Worm (Caenorhabditis elegans) whole organism, L2 larva: ENCODE data around the gene delm-1.

Source experiments
- C34F6.9 ChIP-seq: fragments of 150-350 bp; optimal IDR thresholded peaks from 2 replicates; lab custom pipeline; 2014; ENCODE audit warnings: missing biosample characterization, missing genetic modification characterization
- F13H6.1 ChIP-seq: sonication (generic microtip); optimal IDR thresholded peaks from 2 replicates; lab custom pipeline; 2016; ENCODE audit warnings: missing genetic modification characterization, missing compliant biosample characterization
- Y55F3AM.14 ChIP-seq: fragments of 200-800 bp; sonication (Bioruptor generic); optimal IDR thresholded peaks from 2 replicates; lab custom pipeline; 2018; ENCODE audit warnings: mild to moderate bottlenecking, missing genetic modification characterization, missing compliant biosample characterization
- ZK546.5 ChIP-seq: sonication (generic microtip); optimal IDR thresholded peaks from 2 replicates; lab custom pipeline; 2017; ENCODE audit warnings: missing biosample characterization, missing genetic modification characterization
- alr-1 ChIP-seq: fragments of 150-350 bp; optimal IDR thresholded peaks from 2 replicates; lab custom pipeline; 2014; ENCODE audit warnings: missing biosample characterization, missing genetic modification characterization
- aly-2 ChIP-seq: fragments of 150-350 bp; optimal IDR thresholded peaks from 2 replicates; lab custom pipeline; 2014; ENCODE audit warnings: missing biosample characterization, missing genetic modification characterization
- ama-1 ChIP-seq: fragments of 150-350 bp; optimal IDR thresholded peaks from 2 replicates; lab custom pipeline; 2018; ENCODE audit warnings: inconsistent platforms
- blmp-1 ChIP-seq: sonication (generic microtip); optimal IDR thresholded peaks from 2 replicates; lab custom pipeline; 2017; ENCODE audit warnings: missing genetic modification characterization, mild to moderate bottlenecking, missing compliant biosample characterization, antibody characterized with exemption, moderate library complexity; ENCODE audit not compliant: insufficient read depth
- ceh-82 ChIP-seq: fragments of 150-350 bp; optimal IDR thresholded peaks from 2 replicates; lab custom pipeline; 2014; ENCODE audit warnings: missing biosample characterization, missing genetic modification characterization
- crh-2 ChIP-seq: sonication (generic microtip); optimal IDR thresholded peaks from 2 replicates; lab custom pipeline; 2017; ENCODE audit warnings: missing biosample characterization, missing genetic modification characterization
- dmd-4 ChIP-seq: sonication (generic microtip); optimal IDR thresholded peaks from 2 replicates; lab custom pipeline; 2017; ENCODE audit warnings: missing biosample characterization, missing genetic modification characterization
- egl-27 ChIP-seq: sonication (generic microtip); optimal IDR thresholded peaks from 3 replicates; lab custom pipeline; 2017; ENCODE audit warnings: missing biosample characterization, missing genetic modification reagents, missing genetic modification characterization
- elt-1 ChIP-seq: fragments of 150-350 bp; optimal IDR thresholded peaks from 2 replicates; lab custom pipeline; 2014; ENCODE audit warnings: missing biosample characterization, missing genetic modification characterization
- fos-1 ChIP-seq: fragments of 150-350 bp; optimal IDR thresholded peaks from 2 replicates; lab custom pipeline; 2014; ENCODE audit warnings: missing biosample characterization, missing genetic modification characterization
- gmeb-1 ChIP-seq: fragments of 150-350 bp; optimal IDR thresholded peaks from 2 replicates; lab custom pipeline; 2014; ENCODE audit warnings: missing biosample characterization, missing genetic modification characterization
- lin-13 ChIP-seq: fragments of 150-350 bp; optimal IDR thresholded peaks from 2 replicates; lab custom pipeline; 2014; ENCODE audit warnings: missing biosample characterization, missing genetic modification reagents, missing genetic modification characterization
- lin-39 ChIP-seq: fragments of 150-350 bp; optimal IDR thresholded peaks from 2 replicates; lab custom pipeline; 2014; ENCODE audit warnings: missing biosample characterization, missing genetic modification reagents, missing genetic modification characterization
- lsy-2 ChIP-seq, 2 experiments: fragments of 150-350 bp in 1 of 2; sonication (generic microtip) in 1 of 2; optimal IDR thresholded peaks; 2 replicates each; lab custom pipeline; 2014 to 2017; ENCODE audit warnings: missing biosample characterization in 2 of 2, missing genetic modification characterization in 2 of 2
- mab-5 ChIP-seq: fragments of 150-350 bp; optimal IDR thresholded peaks from 2 replicates; lab custom pipeline; 2014; ENCODE audit warnings: missing biosample characterization, missing genetic modification characterization
- mbf-1 ChIP-seq: sonication (generic microtip); optimal IDR thresholded peaks from 2 replicates; lab custom pipeline; 2017; ENCODE audit warnings: missing biosample characterization, missing genetic modification characterization
- nhr-11 ChIP-seq: fragments of 150-350 bp; optimal IDR thresholded peaks from 2 replicates; lab custom pipeline; 2014; ENCODE audit warnings: missing biosample characterization, missing genetic modification characterization
- nhr-12 ChIP-seq: fragments of 150-350 bp; optimal IDR thresholded peaks from 2 replicates; lab custom pipeline; 2014; ENCODE audit warnings: missing biosample characterization, missing genetic modification characterization
- nhr-21 ChIP-seq: fragments of 150-350 bp; optimal IDR thresholded peaks from 2 replicates; lab custom pipeline; 2014; ENCODE audit warnings: missing biosample characterization, missing genetic modification characterization
- nhr-23 ChIP-seq: fragments of 150-350 bp; optimal IDR thresholded peaks from 2 replicates; lab custom pipeline; 2014; ENCODE audit warnings: missing biosample characterization, missing genetic modification reagents, missing genetic modification characterization
- nhr-237 ChIP-seq: fragments of 150-350 bp; optimal IDR thresholded peaks from 2 replicates; lab custom pipeline; 2014; ENCODE audit warnings: missing biosample characterization, missing genetic modification characterization
- nhr-25 ChIP-seq: fragments of 150-350 bp; sonication (generic microtip); optimal IDR thresholded peaks from 3 replicates; lab custom pipeline; 2014; ENCODE audit warnings: missing biosample characterization, missing genetic modification characterization
- nhr-6 ChIP-seq: fragments of 150-350 bp; optimal IDR thresholded peaks from 2 replicates; lab custom pipeline; 2014; ENCODE audit warnings: missing biosample characterization, missing genetic modification characterization
- nhr-77 ChIP-seq: fragments of 150-350 bp; optimal IDR thresholded peaks from 2 replicates; lab custom pipeline; 2014; ENCODE audit warnings: missing biosample characterization, missing genetic modification characterization
- peb-1 ChIP-seq: fragments of 150-350 bp; optimal IDR thresholded peaks from 2 replicates; lab custom pipeline; 2014; ENCODE audit warnings: missing biosample characterization, missing genetic modification characterization
- sem-4 ChIP-seq: fragments of 150-350 bp; optimal IDR thresholded peaks from 2 replicates; lab custom pipeline; 2014; ENCODE audit warnings: missing biosample characterization, missing genetic modification reagents, missing genetic modification characterization
- skn-1 ChIP-seq: sonication (generic microtip); optimal IDR thresholded peaks from 2 replicates; lab custom pipeline; 2017; ENCODE audit warnings: missing biosample characterization, missing genetic modification characterization
- sma-3 ChIP-seq: sonication (generic microtip); optimal IDR thresholded peaks from 2 replicates; lab custom pipeline; 2016; ENCODE audit warnings: missing genetic modification reagents, missing genetic modification characterization, missing compliant biosample characterization
- sma-9 ChIP-seq, 2 experiments: fragments of 150-350 bp in 1 of 2; sonication (generic microtip) in 1 of 2; optimal IDR thresholded peaks; 2 replicates each; lab custom pipeline; 2014 to 2016; ENCODE audit warnings: missing genetic modification characterization in 2 of 2, mild to moderate bottlenecking in 1 of 2, missing biosample characterization in 1 of 2, missing compliant biosample characterization in 1 of 2, missing genetic modification reagents in 1 of 2, moderate library complexity in 1 of 2
- snpc-4 ChIP-seq: fragments of 150-350 bp; optimal IDR thresholded peaks from 2 replicates; lab custom pipeline; 2014; ENCODE audit warnings: missing biosample characterization, missing genetic modification characterization
- unc-39 ChIP-seq: fragments of 150-350 bp; optimal IDR thresholded peaks from 2 replicates; lab custom pipeline; 2014; ENCODE audit warnings: missing biosample characterization, missing genetic modification characterization
- unc-55 ChIP-seq: fragments of 150-350 bp; sonication (generic microtip); optimal IDR thresholded peaks from 3 replicates; lab custom pipeline; 2014; ENCODE audit warnings: missing biosample characterization, missing genetic modification reagents, missing genetic modification characterization
- unc-62 ChIP-seq: fragments of 150-350 bp; optimal IDR thresholded peaks from 2 replicates; lab custom pipeline; 2014; ENCODE audit warnings: missing biosample characterization, missing genetic modification reagents, missing genetic modification characterization
- zag-1 ChIP-seq: fragments of 150-350 bp; optimal IDR thresholded peaks from 2 replicates; lab custom pipeline; 2014; ENCODE audit warnings: missing biosample characterization, missing genetic modification characterization
- ztf-4 ChIP-seq: fragments of 150-350 bp; optimal IDR thresholded peaks from 2 replicates; lab custom pipeline; 2014; ENCODE audit warnings: missing biosample characterization, missing genetic modification characterization

The delm-1 gene

ce11 chrIV:9107464-9107863 lies 27.8 kb downstream of the delm-1 start (continued):
- TF ChIP-seq Y55F3AM.14 (GFP tag; lab: Kevin White, UChicago) (no peak), nhr-25 (no peak), nhr-11 (tag; lab: Kevin White, UChicago) (no peak), nhr-12 (tag; lab: Kevin White, UChicago) (no peak), gmeb-1 (no peak), mbf-1 (tag; lab: Kevin White, UChicago) (no peak)

- TF ChIP-seq C34F6.9 (peak; percentile 43), crh-2 (tag; lab: Kevin White, UChicago) (peak; percentile 15), lsy-2 (tag; optimal IDR thresholded peaks at IDR 0.05; lab: Kevin White, UChicago) (peak in 1 of 2 experiments; percentile 40), nhr-23 (tag; lab: Kevin White, UChicago) (no peak), mab-5 (tag; lab: Kevin White, UChicago) (no peak), unc-55 (GFP tag; lab: Kevin White, UChicago) (peak; percentile 39), skn-1 (tag; lab: Kevin White, UChicago) (no peak), blmp-1 (no peak)
- TF ChIP-seq, all 48 proteins: peak for 4
Observed at ce11 chrIV:9104071-9105016, 30.9 kb downstream of the delm-1 start, which contains the start of the genes C01F6.14 and fem-3. Gene C01F6.14, minus strand, starts transcription at chrIV:9104121. Gene fem-3, plus strand, starts transcription at chrIV:9104966.

- TF ChIP-seq zag-1 (tag; lab: Kevin White, UChicago) (no peak), Y55F3AM.14 (GFP tag; lab: Kevin White, UChicago) (no peak), unc-62 (no peak), nhr-237 (tag; lab: Kevin White, UChicago) (no peak), ZK546.5 (no peak), ceh-82 (tag; lab: Kevin White, UChicago) (no peak), gmeb-1 (no peak), skn-1 (tag; lab: Kevin White, UChicago) (no peak), nhr-25 (no peak), egl-27 (no peak), crh-2 (tag; lab: Kevin White, UChicago) (no peak), alr-1 (tag; lab: Kevin White, UChicago) (no peak), nhr-6 (tag; lab: Kevin White, UChicago) (no peak), sma-3 (GFP tag; lab: Kevin White, UChicago) (no peak), ztf-4 (no peak)
Observed at ce11 chrIV:9100835-9101234, 34.4 kb downstream of the delm-1 start.

ce11 chrIV:9098942-9099341 lies 36.3 kb downstream of the delm-1 start, which contains the start of gene gldi-10:
Gene gldi-10, plus strand, starts transcription at chrIV:9099242.
- TF ChIP-seq fos-1 (tag; lab: Kevin White, UChicago), result no peak
- no peak for TF ChIP-seq ztf-4
- no peak for TF ChIP-seq skn-1 (tag; lab: Kevin White, UChicago)
- TF ChIP-seq lin-39 (tag; lab: Kevin White, UChicago), result no peak
- TF ChIP-seq dmd-4 (tag; lab: Kevin White, UChicago), result no peak

- TF ChIP-seq F13H6.1 (tag; lab: Kevin White, UChicago) (no peak), skn-1 (tag; lab: Kevin White, UChicago) (no peak), sma-9 (GFP tag; optimal IDR thresholded peaks at IDR 0.05; lab: Kevin White, UChicago) (no peak), sma-9 (tag; optimal IDR thresholded peaks at IDR 0.05; lab: Kevin White, UChicago) (no peak), fos-1 (tag; lab: Kevin White, UChicago) (no peak), elt-1 (no peak), dmd-4 (tag; lab: Kevin White, UChicago) (no peak), aly-2 (tag; lab: Kevin White, UChicago) (no peak), egl-27 (no peak), ceh-82 (tag; lab: Kevin White, UChicago) (no peak), mbf-1 (tag; lab: Kevin White, UChicago) (no peak), nhr-21 (tag; lab: Kevin White, UChicago) (no peak), snpc-4 (tag; lab: Kevin White, UChicago) (no peak), ama-1 (lab: Kevin White, UChicago) (no peak), nhr-25 (no peak), lin-13 (no peak), unc-39 (tag; lab: Kevin White, UChicago) (no peak), nhr-6 (tag; lab: Kevin White, UChicago) (no peak), nhr-12 (tag; lab: Kevin White, UChicago) (no peak), unc-55 (GFP tag; lab: Kevin White, UChicago) (peak; percentile 62), nhr-237 (tag; lab: Kevin White, UChicago) (no peak), peb-1 (no peak), sem-4 (tag; lab: Kevin White, UChicago) (no peak), Y55F3AM.14 (GFP tag; lab: Kevin White, UChicago) (no peak), nhr-11 (tag; lab: Kevin White, UChicago) (no peak), unc-62 (no peak), blmp-1 (no peak), sma-3 (GFP tag; lab: Kevin White, UChicago) (no peak), crh-2 (tag; lab: Kevin White, UChicago) (no peak), nhr-77 (tag; lab: Kevin White, UChicago) (no peak), nhr-23 (tag; lab: Kevin White, UChicago) (no peak)
Observed at ce11 chrIV:9096160-9096879, 39.0 kb downstream of the delm-1 start, which contains the start of the genes znf-706 and cpna-3. Gene znf-706, minus strand, starts transcription at chrIV:9096231. Gene cpna-3, plus strand, starts transcription at chrIV:9096842.
